Worm (Caenorhabditis elegans): ENCODE results near the gene Y38F1A.8.

Y38F1A.8 gene

DNA sequence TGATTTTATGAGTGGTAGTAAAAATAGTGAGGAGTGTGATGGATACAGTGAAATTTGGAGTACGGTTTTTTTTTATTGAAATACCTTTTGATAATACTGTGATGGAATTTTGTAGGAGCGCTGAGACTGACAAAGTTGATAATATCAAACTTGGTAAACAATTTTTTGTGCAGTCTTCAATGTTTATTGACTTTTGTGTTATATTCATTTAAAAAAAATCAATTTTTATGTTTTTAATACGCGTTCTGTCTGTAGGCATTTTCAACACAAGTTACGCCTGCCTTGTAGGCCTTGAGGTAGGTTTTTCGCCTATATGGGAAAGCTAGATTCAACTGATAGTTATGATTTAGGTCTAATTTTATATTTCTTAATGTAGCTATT lies 4.2 kb upstream of the Y38F1A.8 start:
- TF ChIP-seq pha-4 (tag; optimal IDR thresholded peaks at IDR 0.05) (no peak), madf-10 (tag; optimal IDR thresholded peaks at IDR 0.05) (no peak), die-1 (tag; optimal IDR thresholded peaks at IDR 0.05) (no peak), egl-18 (GFP tag; IDR thresholded peaks at IDR 0.05) (no peak), rcor-1 (GFP tag; IDR thresholded peaks at IDR 0.05) (no peak), lin-54 (GFP tag; optimal IDR thresholded peaks at IDR 0.05) (no peak), nfyb-1 (GFP tag; IDR thresholded peaks at IDR 0.05) (no peak), pbrm-1 (GFP tag; IDR thresholded peaks at IDR 0.05) (no peak), tbx-9 (tag; optimal IDR thresholded peaks at IDR 0.05; ENCODE audit: borderline replicate concordance) (no peak), F57A8.1 (GFP tag; optimal IDR thresholded peaks at IDR 0.05) (no peak), dpl-1 (GFP tag; optimal IDR thresholded peaks at IDR 0.05) (no peak), C06A6.2 (GFP tag; conservative IDR thresholded peaks at IDR 0.05) (no peak), F55B11.4 (tag; optimal IDR thresholded peaks at IDR 0.05; ENCODE audit: borderline replicate concordance, insufficient read depth) (no peak)

DNA sequence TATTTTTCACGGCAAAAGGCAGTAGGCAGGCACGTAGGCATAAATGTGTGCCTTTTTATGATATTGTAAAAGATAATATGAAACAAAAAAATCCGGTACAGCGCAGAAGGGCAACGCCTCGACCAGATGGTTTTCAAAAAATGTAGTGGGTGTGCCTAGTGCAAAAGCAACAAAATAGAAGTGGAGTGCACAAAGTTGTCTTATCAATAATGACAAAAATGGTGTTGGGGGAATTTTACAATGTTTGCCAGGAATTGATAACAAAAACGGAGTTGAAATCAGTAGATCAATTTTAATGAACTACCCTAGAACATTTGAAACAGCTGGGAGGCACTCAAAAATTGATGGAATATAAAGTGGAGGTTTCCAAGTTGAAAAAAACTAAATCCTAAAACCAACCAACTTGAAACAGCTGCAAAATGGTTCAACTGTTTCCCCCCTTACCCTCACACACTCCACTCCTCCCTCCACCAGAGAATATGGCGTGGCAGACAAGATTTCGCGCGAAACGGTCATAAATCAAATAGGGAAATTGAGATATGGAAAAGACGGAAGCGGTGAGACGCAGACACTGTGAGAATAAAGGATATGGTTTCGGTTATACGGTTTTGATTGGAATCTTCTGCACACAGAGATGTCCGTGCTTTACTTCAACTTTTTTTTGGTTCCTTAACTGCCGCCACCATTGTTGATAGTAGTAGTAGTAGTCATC lies 3.7 kb upstream of the Y38F1A.8 start:
- TF ChIP-seq nhr-80 (tag; optimal IDR thresholded peaks at IDR 0.05): peak; percentile 52
- TF ChIP-seq ccch-3 (GFP tag; optimal IDR thresholded peaks at IDR 0.05): no peak

DNA sequence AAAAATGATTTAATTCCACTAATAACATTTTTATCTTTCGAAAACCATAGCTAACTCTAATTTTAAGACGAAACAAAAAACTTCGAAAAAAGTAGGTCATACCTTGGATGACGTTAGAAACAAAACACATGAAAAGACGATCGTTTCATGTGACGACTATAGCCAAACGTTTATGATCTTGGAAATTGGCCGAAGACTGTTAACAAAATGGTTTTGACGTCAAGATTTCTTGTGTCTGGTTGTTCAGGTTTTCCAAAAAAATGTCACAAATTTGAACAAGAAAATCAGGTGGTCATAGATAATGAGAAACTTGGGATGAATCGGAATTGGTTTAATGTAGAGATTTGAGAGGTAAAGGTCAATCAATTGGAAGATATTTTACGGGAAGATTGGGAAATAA lies 2.6 kb upstream of the Y38F1A.8 start:
- TF ChIP-seq gei-17 (GFP tag; optimal IDR thresholded peaks at IDR 0.05) (no peak), dpff-1 (tag; optimal IDR thresholded peaks at IDR 0.05) (no peak), ztf-6 (GFP tag; IDR thresholded peaks at IDR 0.05) (no peak)

DNA sequence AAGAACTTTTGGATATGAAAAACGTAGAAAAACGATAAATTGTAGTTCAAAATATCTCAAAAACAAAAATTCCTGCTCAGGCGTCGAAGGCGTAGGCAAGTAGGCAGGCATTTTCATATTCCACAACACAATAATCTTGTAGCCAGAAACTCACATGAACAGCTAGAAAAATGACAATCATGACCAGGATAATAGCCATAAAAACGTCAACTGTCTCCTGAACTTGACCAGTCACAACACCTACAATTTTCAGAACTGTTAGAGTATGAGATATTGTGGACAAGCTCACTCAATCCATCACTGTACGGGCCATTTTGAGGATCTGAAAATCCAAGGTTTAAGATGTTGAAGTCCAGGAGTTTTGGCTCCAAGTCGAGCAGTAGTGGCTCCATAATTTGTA lies 3.2 kb downstream of the Y38F1A.8 start, which contains the start of gene Y38F1A.7:
Gene Y38F1A.7, minus strand, starts transcription at position 392 of the 400 bp plus-strand sequence.
- no peak for TF ChIP-seq Y53G8AR.9 (GFP tag; conservative IDR thresholded peaks at IDR 0.05)
- no peak for TF ChIP-seq D2030.7 (GFP tag; IDR thresholded peaks at IDR 0.05)
- TF ChIP-seq snpc-3.4 (tag; optimal IDR thresholded peaks at IDR 0.05): no peak
- TF ChIP-seq F23B12.7 (tag; optimal IDR thresholded peaks at IDR 0.05; ENCODE audit: insufficient read depth): no peak
- TF ChIP-seq nhr-80 (tag; optimal IDR thresholded peaks at IDR 0.05): no peak
- TF ChIP-seq unc-130 (GFP tag; optimal IDR thresholded peaks at IDR 0.05): no peak
- TF ChIP-seq Y95B8A.8 (GFP tag; IDR thresholded peaks at IDR 0.05): no peak
- no peak for TF ChIP-seq ZK185.1 (tag; optimal IDR thresholded peaks at IDR 0.05; ENCODE audit: poor library complexity, severe bottlenecking)
- TF ChIP-seq lin-35 (GFP tag; optimal IDR thresholded peaks at IDR 0.05): no peak
- no peak for TF ChIP-seq ceh-27 (GFP tag; optimal IDR thresholded peaks at IDR 0.05)
- no peak for TF ChIP-seq pbrm-1 (GFP tag; IDR thresholded peaks at IDR 0.05)
- TF ChIP-seq F37B4.10 (GFP tag; IDR thresholded peaks at IDR 0.05): no peak
- TF ChIP-seq pha-4 (tag; optimal IDR thresholded peaks at IDR 0.05): no peak
- TF ChIP-seq ets-4 (GFP tag; optimal IDR thresholded peaks at IDR 0.05): no peak
- no peak for TF ChIP-seq lsl-1 (GFP tag; optimal IDR thresholded peaks at IDR 0.05)
- no peak for TF ChIP-seq lin-54 (GFP tag; optimal IDR thresholded peaks at IDR 0.05)
- TF ChIP-seq mcd-1 (GFP tag; IDR thresholded peaks at IDR 0.05): no peak
- no peak for TF ChIP-seq hlh-12 (tag; optimal IDR thresholded peaks at IDR 0.05)
- no peak for TF ChIP-seq ztf-22 (GFP tag; optimal IDR thresholded peaks at IDR 0.05)
- no peak for TF ChIP-seq hmg-1.2 (GFP tag; IDR thresholded peaks at IDR 0.05)

Data from whole organism, young adult.